Worm (Caenorhabditis elegans) whole organism, midembryonic: ENCODE data around the gene ZK287.7.

Source experiments
- klf-2 ChIP-seq: fragments of 200-800 bp; sonication (Bioruptor generic); conservative IDR thresholded peaks from 2 replicates; pipeline ENCODE4 v1.3.6; 2022; ENCODE audit warnings: missing genetic modification reagents, missing genetic modification characterization, missing compliant biosample characterization
- med-1 ChIP-seq: sonication (generic microtip); optimal IDR thresholded peaks from 2 replicates; lab custom pipeline; 2017; ENCODE audit warnings: missing genetic modification characterization, mild to moderate bottlenecking, missing compliant biosample characterization, antibody characterized with exemption, missing genetic modification reagents; ENCODE audit not compliant: insufficient read depth
- ref-1 ChIP-seq: fragments of 200-800 bp; sonication (Bioruptor generic); conservative IDR thresholded peaks from 2 replicates; pipeline ENCODE4 v1.3.6; 2022; ENCODE audit warnings: missing genetic modification reagents, missing genetic modification characterization, missing compliant biosample characterization
- ztf-29 ChIP-seq: fragments of 200-800 bp; sonication (Bioruptor generic); IDR thresholded peaks from 2 replicates; pipeline ENCODE4 v1.3.6; 2022; ENCODE audit warnings: missing genetic modification reagents, missing genetic modification characterization, missing compliant biosample characterization

DNA sequence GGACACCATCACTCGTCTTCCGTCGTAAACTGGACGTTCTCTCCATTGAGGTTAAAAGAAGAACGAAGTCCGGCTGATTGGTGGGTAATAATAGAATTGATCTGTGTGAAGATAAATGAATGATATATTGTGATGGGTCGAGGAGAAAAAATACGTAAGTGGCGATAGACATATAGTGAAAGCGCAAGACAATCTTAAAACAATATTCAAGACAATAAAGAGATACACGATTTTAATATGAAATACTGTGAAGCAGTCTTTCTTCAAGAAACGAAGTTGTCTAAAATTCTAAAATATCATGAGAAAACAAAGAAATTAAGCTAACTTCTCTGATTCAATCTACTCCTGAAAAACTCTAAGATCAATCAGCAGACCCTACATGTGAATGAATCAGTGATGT is 20.7 kb downstream of the ZK287.7 start, which contains the start of gene F40F9.10:
- TF ChIP-seq ztf-29 (no peak), med-1 (GFP tag; lab: Kevin White, UChicago) (no peak), klf-2 (GFP tag; lab: Robert Waterston, UW) (no peak), ref-1 (GFP tag; lab: Robert Waterston, UW) (no peak)
